Worm (Caenorhabditis elegans): ENCODE measurements around the gene pyr-1.

DNA sequence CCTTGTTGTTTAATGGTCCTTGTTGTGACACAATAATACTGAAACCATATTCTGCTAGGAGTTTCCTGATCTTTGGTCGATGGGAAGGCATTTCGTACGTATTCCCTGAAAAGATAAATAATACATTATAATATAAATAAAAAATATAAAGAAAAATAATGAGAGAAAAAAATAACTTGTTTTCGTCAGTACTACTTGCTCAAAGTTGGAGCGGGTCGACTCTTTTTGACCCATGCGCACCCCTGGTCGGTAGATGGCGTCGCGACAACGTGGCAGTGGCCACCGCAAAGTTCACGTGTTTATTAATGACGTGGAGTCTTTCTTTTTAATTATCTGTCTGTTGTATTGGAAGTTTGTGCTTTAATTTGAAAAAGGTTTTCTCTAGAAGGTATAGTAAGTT lies 44.9 kb downstream of the pyr-1 start, which contains the start of gene C34C6.10:
- TF ChIP-seq snpc-4 (tag; optimal IDR thresholded peaks at IDR 0.05), result no peak
- TF ChIP-seq bed-3 (GFP tag; optimal IDR thresholded peaks at IDR 0.05), result no peak
- no peak for TF ChIP-seq unc-62 (GFP tag; optimal IDR thresholded peaks at IDR 0.05)
- TF ChIP-seq mls-2 (tag; optimal IDR thresholded peaks at IDR 0.05), result no peak

Measured in whole organism, mixed stage, embryonic.